Fruit fly (Drosophila melanogaster) whole organism, pupa: Measurements from ENCODE around the gene Tre1.

Experiments
- CG10348 ChIP-seq: fragments of 200-800 bp; sonication (Bioruptor generic); IDR thresholded peaks from 2 replicates; pipeline ENCODE4 v1.3.6; 2022; ENCODE audit warnings: missing biosample characterization, missing genetic modification characterization
- CG14655 ChIP-seq: fragments of 200-800 bp; sonication (Bioruptor generic); optimal IDR thresholded peaks from 3 replicates; lab custom pipeline; 2017; ENCODE audit warnings: mild to moderate bottlenecking, missing biosample characterization, missing genetic modification reagents, missing genetic modification characterization
- CG17806 ChIP-seq: fragments of 200-800 bp; sonication (Bioruptor generic); optimal IDR thresholded peaks from 2 replicates; lab custom pipeline; 2018; ENCODE audit warnings: missing biosample characterization, mild to moderate bottlenecking, missing genetic modification characterization, moderate library complexity
- CG9948 ChIP-seq: fragments of 200-800 bp; sonication (Bioruptor generic); optimal IDR thresholded peaks from 2 replicates; lab custom pipeline; 2018; ENCODE audit warnings: missing biosample characterization, mild to moderate bottlenecking, missing genetic modification characterization, moderate library complexity
- EcR ChIP-seq: fragments of 200-800 bp; sonication (Bioruptor generic); optimal IDR thresholded peaks from 3 replicates; lab custom pipeline; 2019; ENCODE audit warnings: missing biosample characterization, missing genetic modification characterization, mild to moderate bottlenecking, moderate library complexity, missing genetic modification reagents
- Ets98B ChIP-seq: fragments of 200-800 bp; sonication (Bioruptor generic); IDR thresholded peaks from 2 replicates; pipeline ENCODE4 v1.3.6; 2022; ENCODE audit warnings: missing biosample characterization, missing genetic modification characterization
- Pif1B ChIP-seq: fragments of 200-800 bp; sonication (Bioruptor generic); optimal IDR thresholded peaks from 3 replicates; lab custom pipeline; 2016; ENCODE audit warnings: missing biosample characterization, missing genetic modification characterization
- Snoo ChIP-seq: fragments of 200-800 bp; sonication (Bioruptor generic); optimal IDR thresholded peaks from 3 replicates; lab custom pipeline; 2017; ENCODE audit warnings: missing biosample characterization, mild to moderate bottlenecking, missing genetic modification characterization, inconsistent platforms
- fd96Ca ChIP-seq: fragments of 200-800 bp; sonication (Bioruptor generic); IDR thresholded peaks from 3 replicates; pipeline ENCODE4 v1.3.6; 2022; ENCODE audit warnings: missing biosample characterization, missing genetic modification characterization

DNA sequence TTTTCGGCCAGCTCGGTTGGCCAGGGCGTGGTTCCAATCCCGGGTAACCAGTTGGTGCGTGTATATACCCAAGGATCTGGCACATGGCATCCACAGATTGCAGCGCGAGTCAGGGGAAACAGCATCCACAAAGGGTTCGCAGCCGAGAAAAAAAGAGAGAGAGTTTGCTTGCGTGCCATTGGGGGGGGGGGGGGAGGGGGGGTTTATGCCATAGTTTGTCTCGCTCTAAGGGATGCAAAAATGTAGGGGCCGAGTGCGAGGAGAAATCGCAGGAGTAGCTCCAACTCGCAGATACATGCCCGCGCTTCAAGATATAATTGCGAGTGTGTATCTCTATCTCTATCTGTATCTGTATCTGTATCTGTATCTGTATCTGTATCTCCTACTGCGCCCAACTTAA is 29.8 kb downstream of the Tre1 start:
- TF ChIP-seq Snoo (tag; lab: Kevin White, UChicago) (no peak), Pif1B (no peak), EcR (GFP tag; lab: Kevin White, UChicago) (no peak), Ets98B (no peak), CG14655 (GFP tag; lab: Kevin White, UChicago) (no peak), fd96Ca (GFP tag; lab: Robert Waterston, UW) (no peak), CG10348 (GFP tag; lab: Robert Waterston, UW) (no peak), CG9948 (tag; lab: Kevin White, UChicago) (no peak), CG17806 (tag; lab: Kevin White, UChicago) (no peak)
